Worm (Caenorhabditis elegans): ENCODE measurements around the gene plc-3.

- no peak for TF ChIP-seq unc-62 (GFP tag; optimal IDR thresholded peaks at IDR 0.05)
- no peak for TF ChIP-seq him-1 (tag; optimal IDR thresholded peaks at IDR 0.05)
- no peak for TF ChIP-seq nfya-2 (GFP tag; IDR thresholded peaks at IDR 0.05)
- no peak for TF ChIP-seq Y67H2A.10 (GFP tag; conservative IDR thresholded peaks at IDR 0.05)
- TF ChIP-seq unc-130 (GFP tag; optimal IDR thresholded peaks at IDR 0.05): no peak
- TF ChIP-seq cebp-2 (GFP tag; IDR thresholded peaks at IDR 0.05): no peak
- TF ChIP-seq F39B2.1 (GFP tag; IDR thresholded peaks at IDR 0.05): no peak
- no peak for TF ChIP-seq madf-3 (GFP tag; IDR thresholded peaks at IDR 0.05)
- no peak for TF ChIP-seq pha-4 (tag; optimal IDR thresholded peaks at IDR 0.05)
- no peak for TF ChIP-seq ztf-18 (tag; optimal IDR thresholded peaks at IDR 0.05)
- TF ChIP-seq lir-1 (GFP tag; conservative IDR thresholded peaks at IDR 0.05): no peak
- no peak for TF ChIP-seq snpc-3.4 (tag; optimal IDR thresholded peaks at IDR 0.05)
Observed at ce11 chrII:10252048-10252447, 29.4 kb downstream of the plc-3 start.
